Fruit fly (Drosophila melanogaster) whole organism, embryonic: ENCODE measurements around the gene CG9270.

Source experiments
- Asciz ChIP-seq: fragments of 200-800 bp; sonication (Bioruptor generic); optimal IDR thresholded peaks from 2 replicates; lab custom pipeline; 2017; ENCODE audit warnings: missing biosample characterization, mild to moderate bottlenecking, missing genetic modification characterization, missing genetic modification reagents
- BEAF-32 ChIP-seq: fragments of 200-800 bp; sonication (Bioruptor generic); optimal IDR thresholded peaks from 3 replicates; lab custom pipeline; 2017; ENCODE audit warnings: missing biosample characterization, missing genetic modification characterization, mild to moderate bottlenecking, moderate library complexity, missing genetic modification reagents
- CG10979 ChIP-seq: fragments of 200-800 bp; sonication (Bioruptor generic); optimal IDR thresholded peaks from 2 replicates; lab custom pipeline; 2018; ENCODE audit warnings: missing biosample characterization, mild to moderate bottlenecking, missing genetic modification characterization, moderate library complexity
- CG12942 ChIP-seq: fragments of 200-800 bp; sonication (Bioruptor generic); optimal IDR thresholded peaks from 3 replicates; lab custom pipeline; 2016; ENCODE audit warnings: missing biosample characterization, missing genetic modification characterization
- CG14965 ChIP-seq: fragments of 200-800 bp; sonication (Bioruptor generic); optimal IDR thresholded peaks from 2 replicates; lab custom pipeline; 2016; ENCODE audit warnings: missing biosample characterization, missing genetic modification characterization, borderline replicate concordance
- CG15011 ChIP-seq: fragments of 200-800 bp; sonication (Bioruptor generic); optimal IDR thresholded peaks from 3 replicates; lab custom pipeline; 2018; ENCODE audit warnings: missing biosample characterization, mild to moderate bottlenecking, missing genetic modification characterization
- CG15601 ChIP-seq: fragments of 200-800 bp; sonication (Bioruptor generic); optimal IDR thresholded peaks from 3 replicates; lab custom pipeline; 2019; ENCODE audit warnings: missing biosample characterization, mild to moderate bottlenecking, missing genetic modification characterization, moderate library complexity
- CG17385 ChIP-seq: fragments of 200-800 bp; sonication (Bioruptor generic); optimal IDR thresholded peaks from 3 replicates; lab custom pipeline; 2018; ENCODE audit warnings: missing biosample characterization, mild to moderate bottlenecking, missing genetic modification characterization
- CG18619 ChIP-seq: fragments of 200-800 bp; sonication (Bioruptor generic); optimal IDR thresholded peaks from 3 replicates; lab custom pipeline; 2017; ENCODE audit warnings: missing biosample characterization, mild to moderate bottlenecking, missing genetic modification characterization
- CG2875 ChIP-seq: fragments of 200-800 bp; sonication (Bioruptor generic); optimal IDR thresholded peaks from 2 replicates; lab custom pipeline; 2017; ENCODE audit warnings: missing biosample characterization, mild to moderate bottlenecking, missing genetic modification characterization, missing genetic modification reagents
- CG30403 ChIP-seq: fragments of 200-800 bp; sonication (Bioruptor generic); optimal IDR thresholded peaks from 3 replicates; lab custom pipeline; 2016; ENCODE audit warnings: missing biosample characterization, missing genetic modification characterization
- CG31365 ChIP-seq: fragments of 200-800 bp; sonication (Bioruptor generic); optimal IDR thresholded peaks from 2 replicates; lab custom pipeline; 2018; ENCODE audit warnings: missing biosample characterization, mild to moderate bottlenecking, missing genetic modification characterization
- CG5180 ChIP-seq: fragments of 200-800 bp; sonication (Bioruptor generic); optimal IDR thresholded peaks from 3 replicates; lab custom pipeline; 2017; ENCODE audit warnings: missing biosample characterization, missing genetic modification characterization, mild to moderate bottlenecking, moderate library complexity, missing genetic modification reagents
- CG6175 ChIP-seq: fragments of 200-800 bp; sonication (Bioruptor generic); IDR thresholded peaks from 3 replicates; pipeline ENCODE4 v1.3.6; 2022; ENCODE audit warnings: missing biosample characterization, missing genetic modification characterization
- CG6683 ChIP-seq: fragments of 200-800 bp; sonication (Bioruptor generic); optimal IDR thresholded peaks from 2 replicates; lab custom pipeline; 2017; ENCODE audit warnings: missing biosample characterization, mild to moderate bottlenecking, missing genetic modification characterization, missing genetic modification reagents
- CG6854 ChIP-seq: fragments of 200-800 bp; sonication (Bioruptor generic); optimal IDR thresholded peaks from 3 replicates; lab custom pipeline; 2017; ENCODE audit warnings: missing biosample characterization, mild to moderate bottlenecking, missing genetic modification characterization
- CG8478 ChIP-seq: fragments of >200 bp; optimal IDR thresholded peaks from 2 replicates; lab custom pipeline; 2018
- Camta ChIP-seq: fragments of 200-800 bp; sonication (Bioruptor generic); optimal IDR thresholded peaks from 2 replicates; lab custom pipeline; 2016; ENCODE audit warnings: missing biosample characterization, missing genetic modification characterization
- CkIIα-i1 ChIP-seq: fragments of 200-800 bp; sonication (Bioruptor generic); IDR thresholded peaks from 2 replicates; pipeline ENCODE4 v1.3.6; 2022; ENCODE audit warnings: missing biosample characterization, missing genetic modification characterization
- Deaf1 ChIP-seq: fragments of 200-800 bp; optimal IDR thresholded peaks from 3 replicates; lab custom pipeline; 2019; ENCODE audit warnings: missing biosample characterization, mild to moderate bottlenecking, missing genetic modification characterization, moderate library complexity
- Doc3 ChIP-seq: fragments of 200-800 bp; sonication (Bioruptor generic); IDR thresholded peaks from 3 replicates; pipeline ENCODE4 v1.3.6; 2022; ENCODE audit warnings: missing biosample characterization, missing genetic modification characterization; ENCODE audit not compliant: partially characterized antibody
- Hand ChIP-seq: fragments of 200-800 bp; sonication (Bioruptor generic); optimal IDR thresholded peaks from 2 replicates; lab custom pipeline; 2017; ENCODE audit warnings: mild to moderate bottlenecking, missing biosample characterization, missing genetic modification reagents, missing genetic modification characterization
- HmgZ ChIP-seq: fragments of 200-800 bp; sonication (Bioruptor generic); optimal IDR thresholded peaks from 2 replicates; lab custom pipeline; 2018; ENCODE audit warnings: missing biosample characterization, mild to moderate bottlenecking, missing genetic modification characterization
- MBD-R2 ChIP-seq: fragments of 200-800 bp; sonication (Bioruptor generic); IDR thresholded peaks from 2 replicates; pipeline ENCODE4 v1.3.6; 2022; ENCODE audit warnings: missing biosample characterization, missing genetic modification characterization
- Nf-YA ChIP-seq: fragments of 200-800 bp; sonication (Bioruptor generic); IDR thresholded peaks from 2 replicates; pipeline ENCODE4 v1.3.6; 2022; ENCODE audit warnings: missing biosample characterization, missing genetic modification characterization
- Oli ChIP-seq: fragments of 200-800 bp; sonication (Bioruptor generic); optimal IDR thresholded peaks from 2 replicates; lab custom pipeline; 2018; ENCODE audit warnings: missing biosample characterization, mild to moderate bottlenecking, missing genetic modification characterization, moderate library complexity
- Rx ChIP-seq: fragments of 200-800 bp; sonication (Bioruptor generic); IDR thresholded peaks from 2 replicates; pipeline ENCODE4 v1.3.6; 2022; ENCODE audit warnings: missing biosample characterization, missing genetic modification characterization
- Sox100B ChIP-seq: fragments of 200-800 bp; sonication (Bioruptor generic); optimal IDR thresholded peaks from 3 replicates; lab custom pipeline; 2018; ENCODE audit warnings: missing biosample characterization, mild to moderate bottlenecking, missing genetic modification characterization
- Sry-β ChIP-seq: fragments of 200-800 bp; sonication (Bioruptor generic); optimal IDR thresholded peaks from 2 replicates; lab custom pipeline; 2018; ENCODE audit warnings: missing biosample characterization, mild to moderate bottlenecking, missing genetic modification characterization, moderate library complexity
- ato ChIP-seq: fragments of 200-800 bp; sonication (Bioruptor generic); IDR thresholded peaks from 2 replicates; pipeline ENCODE4 v1.3.6; 2022; ENCODE audit warnings: missing biosample characterization, missing genetic modification characterization; ENCODE audit not compliant: partially characterized antibody
- bab2 ChIP-seq: fragments of 200-800 bp; sonication (Bioruptor generic); optimal IDR thresholded peaks from 2 replicates; lab custom pipeline; 2016; ENCODE audit warnings: missing biosample characterization, missing genetic modification characterization
- chm ChIP-seq: fragments of 200-800 bp; sonication (Bioruptor generic); IDR thresholded peaks from 2 replicates; pipeline ENCODE4 v1.3.6; 2022; ENCODE audit warnings: missing biosample characterization, missing genetic modification characterization
- dysf ChIP-seq: fragments of 200-800 bp; sonication (Bioruptor generic); IDR thresholded peaks from 3 replicates; pipeline ENCODE4 v1.3.6; 2022; ENCODE audit warnings: missing biosample characterization, missing genetic modification characterization
- fd102C ChIP-seq: fragments of 200-800 bp; sonication (Bioruptor generic); optimal IDR thresholded peaks from 2 replicates; lab custom pipeline; 2018; ENCODE audit warnings: missing biosample characterization, mild to moderate bottlenecking, missing genetic modification characterization, moderate library complexity
- fd64A ChIP-seq: fragments of 200-800 bp; sonication (Bioruptor generic); optimal IDR thresholded peaks from 3 replicates; lab custom pipeline; 2018; ENCODE audit warnings: missing biosample characterization, mild to moderate bottlenecking, missing genetic modification characterization
- gem ChIP-seq: fragments of 200-800 bp; sonication (Bioruptor generic); optimal IDR thresholded peaks from 2 replicates; lab custom pipeline; 2019; ENCODE audit warnings: missing biosample characterization, mild to moderate bottlenecking, missing genetic modification characterization, moderate library complexity
- hb ChIP-seq: fragments of 200-800 bp; sonication (Bioruptor generic); IDR thresholded peaks from 3 replicates; pipeline ENCODE4 v1.3.6; 2022; ENCODE audit warnings: missing biosample characterization, missing genetic modification characterization; ENCODE audit not compliant: partially characterized antibody
- nerfin-1 ChIP-seq: fragments of 200-800 bp; sonication (Bioruptor generic); optimal IDR thresholded peaks from 3 replicates; lab custom pipeline; 2019; ENCODE audit warnings: missing biosample characterization, mild to moderate bottlenecking, missing genetic modification characterization, moderate library complexity
- odd ChIP-seq: fragments of 200-800 bp; sonication (Bioruptor generic); optimal IDR thresholded peaks from 2 replicates; lab custom pipeline; 2017; ENCODE audit warnings: missing biosample characterization, mild to moderate bottlenecking, missing genetic modification characterization
- pita ChIP-seq: fragments of 200-800 bp; sonication (Bioruptor generic); optimal IDR thresholded peaks from 2 replicates; lab custom pipeline; 2017; ENCODE audit warnings: missing biosample characterization, mild to moderate bottlenecking, missing genetic modification characterization
- repo ChIP-seq: fragments of 200-800 bp; sonication (Bioruptor generic); optimal IDR thresholded peaks from 2 replicates; lab custom pipeline; 2016; ENCODE audit warnings: missing biosample characterization, missing genetic modification characterization
- run ChIP-seq: fragments of 200-800 bp; sonication (Bioruptor generic); optimal IDR thresholded peaks from 3 replicates; lab custom pipeline; 2018; ENCODE audit warnings: missing biosample characterization, mild to moderate bottlenecking, missing genetic modification characterization
- sd ChIP-seq: fragments of 200-800 bp; sonication (Bioruptor generic); optimal IDR thresholded peaks from 3 replicates; lab custom pipeline; 2018; ENCODE audit warnings: missing biosample characterization, mild to moderate bottlenecking, missing genetic modification characterization, moderate library complexity
- sug ChIP-seq: fragments of 200-800 bp; optimal IDR thresholded peaks from 2 replicates; lab custom pipeline; 2019; ENCODE audit warnings: missing biosample characterization, mild to moderate bottlenecking, missing genetic modification characterization, moderate library complexity
- tap ChIP-seq: fragments of 200-800 bp; optimal IDR thresholded peaks from 3 replicates; lab custom pipeline; 2019; ENCODE audit warnings: missing biosample characterization, mild to moderate bottlenecking, missing genetic modification characterization, moderate library complexity
- tio ChIP-seq: fragments of 200-800 bp; sonication (Bioruptor generic); optimal IDR thresholded peaks from 2 replicates; lab custom pipeline; 2017; ENCODE audit warnings: missing biosample characterization, missing genetic modification characterization, inconsistent platforms
- trem ChIP-seq: fragments of 200-800 bp; optimal IDR thresholded peaks from 3 replicates; lab custom pipeline; 2019; ENCODE audit warnings: missing biosample characterization, mild to moderate bottlenecking, missing genetic modification characterization, moderate library complexity
- vnd ChIP-seq: fragments of 200-800 bp; sonication (Bioruptor generic); IDR thresholded peaks from 3 replicates; pipeline ENCODE4 v1.3.6; 2022; ENCODE audit warnings: missing biosample characterization, missing genetic modification characterization; ENCODE audit not compliant: partially characterized antibody
- wek ChIP-seq: fragments of 200-800 bp; sonication (Bioruptor generic); optimal IDR thresholded peaks from 3 replicates; lab custom pipeline; 2018; ENCODE audit warnings: missing biosample characterization, mild to moderate bottlenecking, missing genetic modification characterization, moderate library complexity
- zen2 ChIP-seq: fragments of 200-800 bp; sonication (Bioruptor generic); IDR thresholded peaks from 3 replicates; pipeline ENCODE4 v1.3.6; 2022; ENCODE audit warnings: missing biosample characterization, missing genetic modification characterization; ENCODE audit not compliant: partially characterized antibody

Gene CG9270

dm6 chr2L:20911374-20911773, 22.5 kb downstream of the CG9270 start (continued):
- TF ChIP-seq repo (GFP tag; lab: Kevin White, UChicago): no peak
- TF ChIP-seq sd (tag; lab: Kevin White, UChicago): peak; percentile 89
- TF ChIP-seq Hand (GFP tag; lab: Kevin White, UChicago): no peak
- peak; percentile 9 for TF ChIP-seq odd (GFP tag; lab: Kevin White, UChicago)
- peak; percentile 37 for TF ChIP-seq HmgZ (tag; lab: Kevin White, UChicago)
- peak; percentile 59 for TF ChIP-seq wek (GFP tag; lab: Kevin White, UChicago)
- TF ChIP-seq Rx (GFP tag; lab: Robert Waterston, UW): no peak
- no peak for TF ChIP-seq trem
- TF ChIP-seq CG2875 (GFP tag; lab: Kevin White, UChicago): peak; percentile 23
- peak; percentile 10 for TF ChIP-seq CG15601 (tag; lab: Kevin White, UChicago)
- no peak for TF ChIP-seq BEAF-32
- TF ChIP-seq CG6683: peak; percentile 37
- no peak for TF ChIP-seq CG14965 (GFP tag; lab: Kevin White, UChicago)
- TF ChIP-seq Camta (GFP tag; lab: Kevin White, UChicago): peak; percentile 3
- TF ChIP-seq run (tag; lab: Kevin White, UChicago): peak; percentile 14
- TF ChIP-seq tap (tag; lab: Kevin White, UChicago): peak; percentile 4
- peak; percentile 30 for TF ChIP-seq CG18619 (GFP tag; lab: Kevin White, UChicago)
- TF ChIP-seq CG12942 (GFP tag; lab: Kevin White, UChicago): peak; percentile 19
- no peak for TF ChIP-seq hb (GFP tag; lab: Robert Waterston, UW)
- no peak for TF ChIP-seq nerfin-1 (tag; lab: Kevin White, UChicago)
- TF ChIP-seq dysf: no peak
- TF ChIP-seq gem (tag; lab: Kevin White, UChicago): peak; percentile 51
- TF ChIP-seq Doc3 (GFP tag; lab: Robert Waterston, UW): no peak
- peak; percentile 35 for TF ChIP-seq fd64A (GFP tag; lab: Kevin White, UChicago)
- peak; percentile 64 for TF ChIP-seq CG5180 (GFP tag; lab: Kevin White, UChicago)
- TF ChIP-seq pita (GFP tag; lab: Kevin White, UChicago): no peak
- no peak for TF ChIP-seq zen2 (GFP tag; lab: Robert Waterston, UW)
- TF ChIP-seq fd102C (GFP tag; lab: Kevin White, UChicago): no peak
- TF ChIP-seq CG6854 (GFP tag; lab: Kevin White, UChicago): no peak
- peak; percentile 40 for TF ChIP-seq CG17385 (GFP tag; lab: Kevin White, UChicago)
- no peak for TF ChIP-seq MBD-R2
- peak; percentile 9 for TF ChIP-seq tio (GFP tag; lab: Kevin White, UChicago)
- no peak for TF ChIP-seq Deaf1 (tag; lab: Kevin White, UChicago)
- peak; percentile 8 for TF ChIP-seq Sox100B (GFP tag; lab: Kevin White, UChicago)
- no peak for TF ChIP-seq CkIIα-i1
- 0 out of 2 replicates have a peak, but pooled peaks have one; percentile 27 for TF ChIP-seq chm (GFP tag; lab: Robert Waterston, UW)
- TF ChIP-seq Asciz: peak; percentile 71
- no peak for TF ChIP-seq vnd (GFP tag; lab: Robert Waterston, UW)
- peak; percentile 49 for TF ChIP-seq CG31365
- TF ChIP-seq Oli (tag; lab: Kevin White, UChicago): no peak
- TF ChIP-seq CG10979 (tag; lab: Kevin White, UChicago): no peak
- no peak for TF ChIP-seq CG30403 (GFP tag; lab: Kevin White, UChicago)
- peak; percentile 33; the same call in 1 of the 2 replicates for TF ChIP-seq Nf-YA
- peak; percentile 42 for TF ChIP-seq bab2 (GFP tag; lab: Kevin White, UChicago)
- TF ChIP-seq CG6175 (GFP tag; lab: Robert Waterston, UW): no peak
- peak; percentile 31 for TF ChIP-seq sug
- no peak for TF ChIP-seq Sry-β (GFP tag; lab: Kevin White, UChicago)
- TF ChIP-seq ato (GFP tag; lab: Robert Waterston, UW): no peak
- TF ChIP-seq CG15011 (GFP tag; lab: Kevin White, UChicago): peak; percentile 1
- TF ChIP-seq CG8478: no peak
